Worm (Caenorhabditis elegans) whole organism, young adult: ENCODE measurements around the gene twk-12.

Source experiments
- B0261.1 ChIP-seq: sonication (generic microtip); optimal IDR thresholded peaks from 2 replicates; lab custom pipeline; 2016; ENCODE audit warnings: mild to moderate bottlenecking, missing genetic modification characterization, moderate library complexity, missing compliant biosample characterization
- D2030.7 ChIP-seq: fragments of 200-800 bp; sonication (Bioruptor generic); IDR thresholded peaks from 2 replicates; pipeline ENCODE4 v1.3.6; 2022; ENCODE audit warnings: missing genetic modification reagents, missing genetic modification characterization, missing compliant biosample characterization
- F39B2.1 ChIP-seq: fragments of 200-800 bp; sonication (Bioruptor generic); IDR thresholded peaks from 2 replicates; pipeline ENCODE4 v1.3.6; 2022; ENCODE audit warnings: missing genetic modification reagents, missing genetic modification characterization, missing compliant biosample characterization
- T07F8.4 ChIP-seq: sonication (generic microtip); optimal IDR thresholded peaks from 2 replicates; lab custom pipeline; 2016; ENCODE audit warnings: mild to moderate bottlenecking, missing genetic modification characterization, moderate library complexity, missing compliant biosample characterization
- Y53G8AR.9 ChIP-seq: fragments of 200-800 bp; sonication (Bioruptor generic); conservative IDR thresholded peaks from 2 replicates; pipeline ENCODE4 v1.3.6; 2022; ENCODE audit warnings: missing genetic modification reagents, missing genetic modification characterization, missing compliant biosample characterization
- Y67H2A.10 ChIP-seq: fragments of 200-800 bp; sonication (Bioruptor generic); conservative IDR thresholded peaks from 2 replicates; pipeline ENCODE4 v1.3.6; 2022; ENCODE audit warnings: missing genetic modification reagents, missing genetic modification characterization, missing compliant biosample characterization
- aptf-2 ChIP-seq: fragments of 200-800 bp; sonication (Bioruptor generic); conservative IDR thresholded peaks from 2 replicates; pipeline ENCODE4 v1.3.6; 2022; ENCODE audit warnings: missing genetic modification reagents, missing genetic modification characterization, missing compliant biosample characterization
- atf-7 ChIP-seq: sonication (generic microtip); optimal IDR thresholded peaks from 2 replicates; lab custom pipeline; 2017; ENCODE audit warnings: mild to moderate bottlenecking, missing genetic modification characterization, missing compliant biosample characterization
- attf-5 ChIP-seq: fragments of 200-800 bp; sonication (Bioruptor generic); optimal IDR thresholded peaks from 2 replicates; lab custom pipeline; 2018; ENCODE audit warnings: mild to moderate bottlenecking, missing genetic modification characterization, missing compliant biosample characterization
- bed-1 ChIP-seq: fragments of 200-800 bp; sonication (Bioruptor generic); IDR thresholded peaks from 2 replicates; pipeline ENCODE4 v1.3.6; 2022; ENCODE audit warnings: missing genetic modification reagents, missing genetic modification characterization, missing compliant biosample characterization
- bed-2 ChIP-seq: fragments of 200-800 bp; sonication (Bioruptor generic); IDR thresholded peaks from 2 replicates; pipeline ENCODE4 v1.3.6; 2022; ENCODE audit warnings: missing genetic modification reagents, missing genetic modification characterization, missing compliant biosample characterization
- cebp-1 ChIP-seq, 2 experiments: fragments of 200-800 bp in 1 of 2; sonication (Bioruptor generic) in 1 of 2; sonication (generic microtip) in 1 of 2; IDR thresholded peaks in 1 of 2; optimal IDR thresholded peaks in 1 of 2; 2 replicates each; pipeline versions ENCODE4 v1.3.6 to Lab custom; 2017 to 2022; ENCODE audit warnings: missing compliant biosample characterization in 2 of 2, missing genetic modification characterization in 2 of 2, mild to moderate bottlenecking in 1 of 2, missing genetic modification reagents in 1 of 2, moderate library complexity in 1 of 2
- cebp-2 ChIP-seq: fragments of 200-800 bp; sonication (Bioruptor generic); IDR thresholded peaks from 2 replicates; pipeline ENCODE4 v1.3.6; 2022; ENCODE audit warnings: missing genetic modification characterization, missing compliant biosample characterization
- ceh-100 ChIP-seq: fragments of 200-800 bp; sonication (Bioruptor generic); IDR thresholded peaks from 2 replicates; pipeline ENCODE4 v1.3.6; 2022; ENCODE audit warnings: missing genetic modification reagents, missing genetic modification characterization, missing compliant biosample characterization
- ceh-40 ChIP-seq: fragments of 200-800 bp; sonication (Bioruptor generic); IDR thresholded peaks from 2 replicates; pipeline ENCODE4 v1.3.6; 2022; ENCODE audit warnings: missing genetic modification characterization, missing compliant biosample characterization
- ceh-91 ChIP-seq: fragments of 200-800 bp; sonication (Bioruptor generic); IDR thresholded peaks from 2 replicates; pipeline ENCODE4 v1.3.6; 2022; ENCODE audit warnings: missing genetic modification reagents, missing genetic modification characterization, missing compliant biosample characterization
- dpff-1 ChIP-seq: sonication (generic microtip); optimal IDR thresholded peaks from 2 replicates; lab custom pipeline; 2017; ENCODE audit warnings: mild to moderate bottlenecking, missing genetic modification characterization, missing compliant biosample characterization
- egrh-3 ChIP-seq: fragments of 200-800 bp; sonication (Bioruptor generic); IDR thresholded peaks from 2 replicates; pipeline ENCODE4 v1.3.6; 2022; ENCODE audit warnings: missing genetic modification reagents, missing genetic modification characterization, missing compliant biosample characterization
- ets-4 ChIP-seq: fragments of 200-800 bp; sonication (Bioruptor generic); optimal IDR thresholded peaks from 2 replicates; lab custom pipeline; 2018; ENCODE audit warnings: mild to moderate bottlenecking, missing genetic modification characterization, missing compliant biosample characterization
- hsf-1 ChIP-seq: fragments of 200-800 bp; sonication (Bioruptor generic); IDR thresholded peaks from 2 replicates; pipeline ENCODE4 v1.3.6; 2022; ENCODE audit warnings: missing genetic modification reagents, missing genetic modification characterization, missing compliant biosample characterization
- let-607 ChIP-seq, 2 experiments: fragments of 200-800 bp in 1 of 2; sonication (Bioruptor generic) in 1 of 2; sonication (generic microtip) in 1 of 2; optimal IDR thresholded peaks; 2 replicates each; lab custom pipeline; 2016 to 2018; ENCODE audit warnings: mild to moderate bottlenecking in 2 of 2, missing compliant biosample characterization in 2 of 2, missing genetic modification characterization in 2 of 2, moderate library complexity in 2 of 2, missing genotype in 1 of 2
- lin-26 ChIP-seq: fragments of 200-800 bp; sonication (Bioruptor generic); IDR thresholded peaks from 2 replicates; pipeline ENCODE4 v1.3.6; 2022; ENCODE audit warnings: missing genetic modification reagents, missing genetic modification characterization, missing compliant biosample characterization
- lsy-27 ChIP-seq: sonication (generic microtip); optimal IDR thresholded peaks from 2 replicates; lab custom pipeline; 2017; ENCODE audit warnings: missing genetic modification characterization, mild to moderate bottlenecking, missing compliant biosample characterization, antibody characterized with exemption, missing genotype, borderline replicate concordance; ENCODE audit not compliant: insufficient read depth
- madf-10 ChIP-seq: sonication (generic microtip); optimal IDR thresholded peaks from 2 replicates; lab custom pipeline; 2016; ENCODE audit warnings: mild to moderate bottlenecking, missing genetic modification characterization, missing compliant biosample characterization
- madf-3 ChIP-seq: fragments of 200-800 bp; sonication (Bioruptor generic); IDR thresholded peaks from 2 replicates; pipeline ENCODE4 v1.3.6; 2022; ENCODE audit warnings: missing genetic modification reagents, missing genetic modification characterization, missing compliant biosample characterization
- madf-6 ChIP-seq: fragments of 200-800 bp; sonication (Bioruptor generic); IDR thresholded peaks from 2 replicates; pipeline ENCODE4 v1.3.6; 2022; ENCODE audit warnings: missing genetic modification reagents, missing genetic modification characterization, missing compliant biosample characterization
- nhr-27 ChIP-seq: fragments of 200-800 bp; sonication (Bioruptor generic); optimal IDR thresholded peaks from 2 replicates; lab custom pipeline; 2018; ENCODE audit warnings: mild to moderate bottlenecking, missing genetic modification characterization, moderate library complexity, missing compliant biosample characterization
- nhr-80 ChIP-seq: sonication (generic microtip); optimal IDR thresholded peaks from 2 replicates; lab custom pipeline; 2016; ENCODE audit warnings: missing genetic modification characterization, missing compliant biosample characterization
- repo-1 ChIP-seq: sonication (generic microtip); optimal IDR thresholded peaks from 2 replicates; lab custom pipeline; 2017; ENCODE audit warnings: mild to moderate bottlenecking, missing genetic modification characterization, missing compliant biosample characterization
- rpc-1 ChIP-seq, 2 experiments: fragments of 150-350 bp in 1 of 2; sonication (generic microtip) in 1 of 2; optimal IDR thresholded peaks; 2 replicates each; lab custom pipeline; 2014 to 2018; ENCODE audit warnings: missing biosample characterization in 1 of 2, missing genetic modification characterization in 1 of 2, missing genetic modification reagents in 1 of 2, missing genotype in 1 of 2
- sdz-38 ChIP-seq: sonication (generic microtip); optimal IDR thresholded peaks from 2 replicates; lab custom pipeline; 2016; ENCODE audit warnings: missing genotype, missing genetic modification characterization, missing compliant biosample characterization
- sea-2 ChIP-seq: fragments of 200-800 bp; sonication (Bioruptor generic); IDR thresholded peaks from 2 replicates; pipeline ENCODE4 v1.3.6; 2022; ENCODE audit warnings: missing genetic modification characterization, missing compliant biosample characterization
- snpc-1.3 ChIP-seq: sonication (generic microtip); optimal IDR thresholded peaks from 2 replicates; lab custom pipeline; 2017; ENCODE audit warnings: missing genetic modification characterization, mild to moderate bottlenecking, missing compliant biosample characterization, antibody characterized with exemption, moderate library complexity, missing genotype, missing genetic modification reagents; ENCODE audit not compliant: insufficient read depth
- tbp1 ChIP-seq: fragments of 200-800 bp; sonication (Bioruptor generic); optimal IDR thresholded peaks from 2 replicates; lab custom pipeline; 2018; ENCODE audit warnings: mild to moderate bottlenecking, missing genetic modification characterization, missing compliant biosample characterization
- tbx-9 ChIP-seq: sonication (generic microtip); optimal IDR thresholded peaks from 2 replicates; lab custom pipeline; 2016; ENCODE audit warnings: borderline replicate concordance, missing genetic modification characterization, inconsistent platforms, missing compliant biosample characterization
- tlf-1 ChIP-seq: fragments of 200-800 bp; sonication (Bioruptor generic); optimal IDR thresholded peaks from 2 replicates; lab custom pipeline; 2018; ENCODE audit warnings: mild to moderate bottlenecking, missing genetic modification characterization, missing compliant biosample characterization
- unc-62 ChIP-seq: fragments of 150-350 bp; optimal IDR thresholded peaks from 2 replicates; lab custom pipeline; 2014; ENCODE audit warnings: missing biosample characterization, missing genetic modification reagents, missing genetic modification characterization
- ztf-18 ChIP-seq: sonication (generic microtip); optimal IDR thresholded peaks from 2 replicates; lab custom pipeline; 2016; ENCODE audit warnings: missing genotype, mild to moderate bottlenecking, missing genetic modification characterization, missing compliant biosample characterization
- ztf-22 ChIP-seq: fragments of 200-800 bp; sonication (Bioruptor generic); optimal IDR thresholded peaks from 2 replicates; lab custom pipeline; 2018; ENCODE audit warnings: mild to moderate bottlenecking, missing genetic modification characterization, moderate library complexity, missing compliant biosample characterization

The twk-12 gene

ce11 chrV:10693749-10694148 is 26.4 kb downstream of the twk-12 start:
- TF ChIP-seq ets-4 (peak; percentile 30), cebp-1 (GFP tag; IDR thresholded peaks at IDR 0.05; lab: Robert Waterston, UW) (no peak), cebp-1 (tag; optimal IDR thresholded peaks at IDR 0.05; lab: Kevin White, UChicago) (peak; percentile 51), atf-7 (tag; lab: Kevin White, UChicago) (peak; percentile 75), cebp-2 (GFP tag; lab: Robert Waterston, UW) (no peak), let-607 (tag; optimal IDR thresholded peaks at IDR 0.05; lab: Kevin White, UChicago) (peak in 1 of 2 experiments; percentile 27), tbp1 (peak; percentile 9), unc-62 (GFP tag; lab: Kevin White, UChicago) (peak; percentile 58), lin-26 (no peak), snpc-1.3 (tag; lab: Kevin White, UChicago) (no peak), ztf-22 (GFP tag; lab: Kevin White, UChicago) (peak; percentile 56), repo-1 (tag; lab: Kevin White, UChicago) (no peak), ceh-100 (GFP tag; lab: Robert Waterston, UW) (no peak), bed-2 (GFP tag; lab: Robert Waterston, UW) (no peak), sdz-38 (tag; lab: Kevin White, UChicago) (no peak), T07F8.4 (tag; lab: Kevin White, UChicago) (no peak), nhr-80 (tag; lab: Kevin White, UChicago) (peak; percentile 98)
- TF ChIP-seq, all 124 proteins: peak for 8

ce11 chrV:10695181-10695580 is 27.8 kb downstream of the twk-12 start, which contains the start of gene C05A2.4:
Gene C05A2.4 (plus strand): TSS chrV:10695481.
- TF ChIP-seq bed-1 (no peak), snpc-1.3 (tag; lab: Kevin White, UChicago) (no peak), attf-5 (no peak), sea-2 (GFP tag; lab: Robert Waterston, UW) (no peak), egrh-3 (GFP tag; lab: Robert Waterston, UW) (no peak), ztf-18 (tag; lab: Kevin White, UChicago) (no peak), Y53G8AR.9 (GFP tag; lab: Robert Waterston, UW) (no peak), aptf-2 (GFP tag; lab: Robert Waterston, UW) (no peak), hsf-1 (GFP tag; lab: Robert Waterston, UW) (no peak), madf-10 (tag; lab: Kevin White, UChicago) (no peak), lsy-27 (tag; lab: Kevin White, UChicago) (no peak), Y67H2A.10 (no peak)

- TF ChIP-seq nhr-27 (tag; lab: Kevin White, UChicago) (no peak), ceh-40 (GFP tag; lab: Robert Waterston, UW) (no peak), madf-3 (GFP tag; lab: Robert Waterston, UW) (no peak), nhr-80 (tag; lab: Kevin White, UChicago) (no peak), sea-2 (GFP tag; lab: Robert Waterston, UW) (no peak), snpc-1.3 (tag; lab: Kevin White, UChicago) (no peak), F39B2.1 (no peak), repo-1 (tag; lab: Kevin White, UChicago) (no peak), ceh-91 (GFP tag; lab: Robert Waterston, UW) (no peak), tbx-9 (tag; lab: Kevin White, UChicago) (no peak), B0261.1 (tag; lab: Kevin White, UChicago) (no peak), rpc-1 (optimal IDR thresholded peaks at IDR 0.05; lab: Kevin White, UChicago) (no peak), rpc-1 (tag; optimal IDR thresholded peaks at IDR 0.05; lab: Kevin White, UChicago) (no peak), madf-6 (GFP tag; lab: Robert Waterston, UW) (no peak), tlf-1 (GFP tag; lab: Kevin White, UChicago) (no peak), dpff-1 (tag; lab: Kevin White, UChicago) (no peak), D2030.7 (GFP tag; lab: Robert Waterston, UW) (no peak)
Observed at ce11 chrV:10699122-10699521, 31.7 kb downstream of the twk-12 start.
